Worm (Caenorhabditis elegans) whole organism, L2 larva: ENCODE data around the gene nit-1.

ENCODE experiments used
- alr-1 ChIP-seq: fragments of 150-350 bp; optimal IDR thresholded peaks from 2 replicates; lab custom pipeline; 2014; ENCODE audit warnings: missing biosample characterization, missing genetic modification characterization
- ama-1 ChIP-seq: fragments of 150-350 bp; optimal IDR thresholded peaks from 2 replicates; lab custom pipeline; 2018; ENCODE audit warnings: inconsistent platforms
- lin-13 ChIP-seq: fragments of 150-350 bp; optimal IDR thresholded peaks from 2 replicates; lab custom pipeline; 2014; ENCODE audit warnings: missing biosample characterization, missing genetic modification reagents, missing genetic modification characterization
- lsy-2 ChIP-seq, 2 experiments: fragments of 150-350 bp in 1 of 2; sonication (generic microtip) in 1 of 2; optimal IDR thresholded peaks; 2 replicates each; lab custom pipeline; 2014 to 2017; ENCODE audit warnings: missing biosample characterization in 2 of 2, missing genetic modification characterization in 2 of 2
- mdl-1 ChIP-seq, 2 experiments: fragments of 150-350 bp in 1 of 2; sonication (generic microtip) in 1 of 2; optimal IDR thresholded peaks; 2 replicates each; lab custom pipeline; 2017; ENCODE audit warnings: missing biosample characterization in 2 of 2, missing genetic modification characterization in 2 of 2
- peb-1 ChIP-seq: fragments of 150-350 bp; optimal IDR thresholded peaks from 2 replicates; lab custom pipeline; 2014; ENCODE audit warnings: missing biosample characterization, missing genetic modification characterization
- unc-62 ChIP-seq: fragments of 150-350 bp; optimal IDR thresholded peaks from 2 replicates; lab custom pipeline; 2014; ENCODE audit warnings: missing biosample characterization, missing genetic modification reagents, missing genetic modification characterization
- ztf-4 ChIP-seq: fragments of 150-350 bp; optimal IDR thresholded peaks from 2 replicates; lab custom pipeline; 2014; ENCODE audit warnings: missing biosample characterization, missing genetic modification characterization

DNA sequence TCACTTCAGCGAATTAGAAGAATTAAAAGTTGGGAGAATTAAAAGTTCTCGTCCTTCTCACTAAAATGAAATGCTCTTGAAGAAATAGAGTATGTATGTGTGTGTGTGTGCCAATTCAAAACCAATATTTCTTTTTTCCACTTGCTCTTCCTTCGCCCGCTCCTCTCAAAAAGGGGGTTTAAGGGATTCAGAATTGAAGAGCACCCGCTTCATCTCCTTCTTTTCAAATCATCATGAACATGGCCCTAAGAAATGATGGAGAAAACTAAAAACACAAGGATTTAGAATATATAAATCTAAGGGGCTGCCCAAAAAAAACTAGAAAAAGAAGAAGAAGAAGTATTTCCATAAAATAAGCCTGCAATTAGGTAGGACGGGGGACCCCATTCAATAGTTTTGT is 47.1 kb downstream of the nit-1 start:
- TF ChIP-seq peb-1 (no peak), lsy-2 (tag; optimal IDR thresholded peaks at IDR 0.05; lab: Kevin White, UChicago) (no peak), ama-1 (no peak), lin-13 (GFP tag; lab: Kevin White, UChicago) (no peak), unc-62 (no peak), alr-1 (no peak), mdl-1 (tag; optimal IDR thresholded peaks at IDR 0.05; lab: Kevin White, UChicago) (no peak), ztf-4 (tag; lab: Kevin White, UChicago) (no peak)
